Worm (Caenorhabditis elegans) whole organism, early embryonic: ENCODE results near the gene Y69A2AR.19.

Experiments used
- F13C5.2 ChIP-seq: sonication (generic microtip); optimal IDR thresholded peaks from 2 replicates; lab custom pipeline; 2017; ENCODE audit warnings: mild to moderate bottlenecking, missing genetic modification characterization, inconsistent platforms, missing compliant biosample characterization
- ama-1 ChIP-seq: fragments of 150-350 bp; optimal IDR thresholded peaks from 2 replicates; lab custom pipeline; 2014
- ceh-36 ChIP-seq: sonication (generic microtip); optimal IDR thresholded peaks from 2 replicates; lab custom pipeline; 2016; ENCODE audit warnings: missing genetic modification characterization, inconsistent platforms, missing compliant biosample characterization
- ets-7 ChIP-seq: sonication (generic microtip); optimal IDR thresholded peaks from 2 replicates; lab custom pipeline; 2016; ENCODE audit warnings: missing genotype, missing genetic modification characterization, missing compliant biosample characterization
- flt-1 ChIP-seq: fragments of 200-800 bp; sonication (Bioruptor generic); IDR thresholded peaks from 2 replicates; pipeline ENCODE4 v1.3.6; 2022; ENCODE audit warnings: missing genetic modification characterization, missing compliant biosample characterization
- hmg-4 ChIP-seq: fragments of 200-800 bp; sonication (Bioruptor generic); optimal IDR thresholded peaks from 2 replicates; lab custom pipeline; 2018; ENCODE audit warnings: mild to moderate bottlenecking, missing genetic modification characterization, missing compliant biosample characterization
- hnd-1 ChIP-seq: sonication (generic microtip); optimal IDR thresholded peaks from 2 replicates; lab custom pipeline; 2016; ENCODE audit warnings: missing genetic modification characterization, missing compliant biosample characterization
- pes-1 ChIP-seq: fragments of 200-800 bp; sonication (Bioruptor generic); IDR thresholded peaks from 2 replicates; pipeline ENCODE4 v1.3.6; 2022; ENCODE audit warnings: missing genetic modification reagents, missing genetic modification characterization, missing compliant biosample characterization
- scrt-1 ChIP-seq: fragments of 200-800 bp; sonication (Bioruptor generic); IDR thresholded peaks from 2 replicates; pipeline ENCODE4 v1.3.6; 2022; ENCODE audit warnings: missing genetic modification characterization, missing compliant biosample characterization
- sea-1 ChIP-seq: fragments of 200-800 bp; sonication (Bioruptor generic); conservative IDR thresholded peaks from 2 replicates; pipeline ENCODE4 v1.3.6; 2022; ENCODE audit warnings: missing genetic modification characterization, missing compliant biosample characterization
- tbx-11 ChIP-seq: fragments of 200-800 bp; sonication (Bioruptor generic); IDR thresholded peaks from 2 replicates; pipeline ENCODE4 v1.3.6; 2022; ENCODE audit warnings: missing genetic modification characterization, missing compliant biosample characterization
- tbx-37 ChIP-seq: fragments of 200-800 bp; sonication (Bioruptor generic); conservative IDR thresholded peaks from 2 replicates; pipeline ENCODE4 v1.3.6; 2022; ENCODE audit warnings: missing genetic modification reagents, missing genetic modification characterization, missing compliant biosample characterization
- tra-4 ChIP-seq: sonication (generic microtip); optimal IDR thresholded peaks from 2 replicates; lab custom pipeline; 2017; ENCODE audit warnings: missing genetic modification characterization, missing compliant biosample characterization

DNA sequence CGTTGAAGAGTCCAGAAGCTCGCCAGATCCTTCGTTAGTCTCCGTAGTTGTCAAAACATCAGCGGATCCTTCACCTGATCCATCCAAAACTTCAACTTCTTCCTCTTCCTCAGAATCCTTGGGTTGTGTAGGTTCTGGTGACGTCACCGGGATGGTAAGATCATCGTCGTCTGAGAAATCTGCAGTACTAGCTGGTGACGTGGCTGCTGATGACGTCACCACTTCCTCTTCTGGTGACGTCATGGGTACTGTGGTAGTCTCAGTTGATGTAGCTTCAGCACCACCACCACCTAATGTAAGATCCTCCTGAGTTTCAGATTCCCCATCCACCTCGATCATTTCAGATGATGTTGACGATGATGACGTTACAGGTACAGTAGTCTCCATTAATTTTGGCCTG lies 27.2 kb upstream of the Y69A2AR.19 start:
- TF ChIP-seq F13C5.2 (tag; lab: Kevin White, UChicago): no peak
- TF ChIP-seq ama-1 (lab: Kevin White, UChicago): no peak
- TF ChIP-seq hnd-1 (tag; lab: Kevin White, UChicago): no peak
- TF ChIP-seq tbx-37 (GFP tag; lab: Robert Waterston, UW): no peak
- no peak for TF ChIP-seq scrt-1 (GFP tag; lab: Robert Waterston, UW)
- TF ChIP-seq hmg-4 (GFP tag; lab: Kevin White, UChicago): no peak
- TF ChIP-seq pes-1 (GFP tag; lab: Robert Waterston, UW): no peak
- no peak for TF ChIP-seq flt-1 (GFP tag; lab: Robert Waterston, UW)
- no peak for TF ChIP-seq tbx-11 (GFP tag; lab: Robert Waterston, UW)
- no peak for TF ChIP-seq ceh-36 (tag; lab: Kevin White, UChicago)
- no peak for TF ChIP-seq tra-4 (tag; lab: Kevin White, UChicago)
- no peak for TF ChIP-seq ets-7 (tag; lab: Kevin White, UChicago)
- TF ChIP-seq sea-1 (GFP tag; lab: Robert Waterston, UW): no peak
